Worm (Caenorhabditis elegans) whole organism, L4 larva: Measurements from ENCODE around the gene C25H3.10.

Experiments
- R02D3.7 ChIP-seq: fragments of 150-350 bp; sonication (generic microtip); optimal IDR thresholded peaks from 3 replicates; lab custom pipeline; 2014; ENCODE audit warnings: missing biosample characterization, missing genetic modification characterization
- Y105C5A.15 ChIP-seq: fragments of 200-800 bp; sonication (Bioruptor generic); IDR thresholded peaks from 2 replicates; pipeline ENCODE4 v1.3.6; 2022; ENCODE audit warnings: missing genetic modification characterization, missing compliant biosample characterization
- ZK546.5 ChIP-seq, 2 experiments: sonication (generic microtip); optimal IDR thresholded peaks; 2 replicates each; lab custom pipeline; 2017; ENCODE audit warnings: missing biosample characterization in 2 of 2, missing genetic modification characterization in 2 of 2
- dmd-9 ChIP-seq: fragments of 200-800 bp; sonication (Bioruptor generic); IDR thresholded peaks from 2 replicates; pipeline ENCODE4 v1.3.6; 2022; ENCODE audit warnings: missing genetic modification reagents, missing genetic modification characterization, missing compliant biosample characterization
- dpl-1 ChIP-seq: fragments of 150-350 bp; optimal IDR thresholded peaks from 2 replicates; lab custom pipeline; 2014; ENCODE audit warnings: missing biosample characterization, missing genetic modification reagents, missing genetic modification characterization
- lin-15B ChIP-seq: fragments of 150-350 bp; sonication (generic microtip); optimal IDR thresholded peaks from 3 replicates; lab custom pipeline; 2014; ENCODE audit warnings: missing biosample characterization, missing genetic modification characterization
- madf-5 ChIP-seq, 2 experiments: fragments of 200-800 bp; sonication (Bioruptor generic); IDR thresholded peaks; 2 replicates each; pipeline ENCODE4 v1.3.6; 2022; ENCODE audit warnings: missing compliant biosample characterization in 2 of 2, missing genetic modification characterization in 2 of 2
- nhr-237 ChIP-seq: sonication (generic microtip); optimal IDR thresholded peaks from 2 replicates; lab custom pipeline; 2017; ENCODE audit warnings: missing biosample characterization, missing genetic modification characterization
- nhr-28 ChIP-seq: fragments of 150-350 bp; optimal IDR thresholded peaks from 2 replicates; lab custom pipeline; 2014; ENCODE audit warnings: missing biosample characterization, missing genetic modification characterization
- pha-4 ChIP-seq, 2 experiments: fragments of 150-350 bp in 1 of 2; fragments of 200-800 bp in 1 of 2; sonication (Bioruptor generic) in 1 of 2; IDR thresholded peaks in 1 of 2; optimal IDR thresholded peaks in 1 of 2; 2 replicates each; pipeline versions ENCODE4 v1.3.6 to Lab custom; 2014 to 2022; ENCODE audit warnings: missing genetic modification characterization in 2 of 2, missing genetic modification reagents in 2 of 2, missing biosample characterization in 1 of 2, missing compliant biosample characterization in 1 of 2
- unc-39 ChIP-seq: sonication (generic microtip); optimal IDR thresholded peaks from 2 replicates; lab custom pipeline; 2017; ENCODE audit warnings: missing biosample characterization, missing genetic modification characterization
- ztf-11 ChIP-seq: fragments of 150-350 bp; optimal IDR thresholded peaks from 2 replicates; lab custom pipeline; 2014; ENCODE audit warnings: missing biosample characterization, missing genetic modification characterization

DNA sequence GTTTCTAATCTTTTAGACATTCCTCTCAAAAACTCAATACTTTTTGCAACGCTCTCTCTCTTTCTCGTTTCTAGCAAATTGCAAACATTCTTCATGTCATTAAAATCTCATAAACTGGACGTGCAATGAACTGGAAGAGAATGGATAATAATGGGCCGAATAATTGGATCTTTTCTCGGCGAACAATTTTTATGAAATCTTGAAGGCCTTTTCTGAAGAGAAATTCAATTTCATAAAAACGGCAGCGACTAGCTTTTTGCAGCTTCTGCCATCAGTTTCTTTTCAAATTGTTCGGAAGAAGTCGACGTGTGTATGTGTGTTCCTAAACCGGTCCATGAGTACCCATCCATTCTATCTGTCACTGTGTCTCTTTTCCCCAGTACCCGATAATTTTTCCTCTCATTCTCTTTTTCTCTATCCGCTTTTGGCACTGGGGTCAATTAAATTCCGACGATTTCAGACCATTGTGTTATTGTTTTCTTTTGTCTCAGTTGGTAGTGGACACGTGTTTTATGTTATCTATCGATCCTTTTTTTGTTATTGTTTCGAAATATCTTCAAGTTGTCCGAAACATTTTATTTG lies 3.9 kb upstream of the C25H3.10 start:
- no peak for TF ChIP-seq ZK546.5 (tag; optimal IDR thresholded peaks at IDR 0.05; lab: Kevin White, UChicago)
- TF ChIP-seq dpl-1: peak; percentile 3
- TF ChIP-seq nhr-28 (tag; lab: Kevin White, UChicago): no peak
- no peak for TF ChIP-seq nhr-237
- TF ChIP-seq R02D3.7 (tag; lab: Kevin White, UChicago): no peak
- no peak for TF ChIP-seq ztf-11
- no peak for TF ChIP-seq unc-39 (tag; lab: Kevin White, UChicago)
- no peak for TF ChIP-seq pha-4 (GFP tag; IDR thresholded peaks at IDR 0.05; lab: Robert Waterston, UW)
- no peak for TF ChIP-seq pha-4 (tag; optimal IDR thresholded peaks at IDR 0.05; lab: Kevin White, UChicago)
- no peak for TF ChIP-seq madf-5 (GFP tag; IDR thresholded peaks at IDR 0.05; lab: Robert Waterston, UW)
- TF ChIP-seq dmd-9 (GFP tag; lab: Robert Waterston, UW): no peak
- TF ChIP-seq lin-15B (tag; lab: Kevin White, UChicago): no peak
- TF ChIP-seq Y105C5A.15 (GFP tag; lab: Robert Waterston, UW): no peak
